Fruit fly (Drosophila melanogaster) whole organism, embryonic: Measurements from ENCODE around the gene CG32344.
A peak's percentile ranks its signal among the peaks of the same experiment; 100 is the strongest.

Source experiments
- CG10431 ChIP-seq: fragments of 200-800 bp; sonication (Bioruptor generic); optimal IDR thresholded peaks from 3 replicates; lab custom pipeline; 2018; ENCODE audit warnings: missing biosample characterization, mild to moderate bottlenecking, missing genetic modification characterization
- CG10979 ChIP-seq: fragments of 200-800 bp; sonication (Bioruptor generic); optimal IDR thresholded peaks from 2 replicates; lab custom pipeline; 2018; ENCODE audit warnings: missing biosample characterization, mild to moderate bottlenecking, missing genetic modification characterization, moderate library complexity
- CG11723 ChIP-seq: fragments of 200-800 bp; sonication (Bioruptor generic); optimal IDR thresholded peaks from 2 replicates; lab custom pipeline; 2017; ENCODE audit warnings: missing biosample characterization, mild to moderate bottlenecking, missing genetic modification characterization
- CG12219 ChIP-seq: fragments of 200-800 bp; sonication (Bioruptor generic); optimal IDR thresholded peaks from 3 replicates; lab custom pipeline; 2018; ENCODE audit warnings: missing biosample characterization, mild to moderate bottlenecking, missing genetic modification characterization
- CG12236 ChIP-seq: fragments of 200-800 bp; sonication (Bioruptor generic); optimal IDR thresholded peaks from 2 replicates; lab custom pipeline; 2016; ENCODE audit warnings: missing biosample characterization, missing genetic modification characterization
- CG12769 ChIP-seq: fragments of 200-800 bp; sonication (Bioruptor generic); optimal IDR thresholded peaks from 2 replicates; lab custom pipeline; 2019; ENCODE audit warnings: missing biosample characterization, mild to moderate bottlenecking, missing genetic modification characterization, moderate library complexity
- CG17829 ChIP-seq: fragments of 200-800 bp; optimal IDR thresholded peaks from 2 replicates; lab custom pipeline; 2019; ENCODE audit warnings: missing biosample characterization, mild to moderate bottlenecking, missing genetic modification characterization, moderate library complexity
- CG17912 ChIP-seq: fragments of 200-800 bp; sonication (Bioruptor generic); optimal IDR thresholded peaks from 2 replicates; lab custom pipeline; 2018; ENCODE audit warnings: missing biosample characterization, mild to moderate bottlenecking, missing genetic modification characterization
- CG2116 ChIP-seq: fragments of 200-800 bp; sonication (Bioruptor generic); optimal IDR thresholded peaks from 3 replicates; lab custom pipeline; 2018; ENCODE audit warnings: missing biosample characterization, mild to moderate bottlenecking, missing genetic modification characterization
- CG30403 ChIP-seq: fragments of 200-800 bp; sonication (Bioruptor generic); optimal IDR thresholded peaks from 3 replicates; lab custom pipeline; 2016; ENCODE audit warnings: missing biosample characterization, missing genetic modification characterization
- CG31441 ChIP-seq: fragments of 200-800 bp; sonication (Bioruptor generic); IDR thresholded peaks from 2 replicates; pipeline ENCODE4 v1.3.6; 2022; ENCODE audit warnings: missing biosample characterization, missing genetic modification characterization
- CG32772 ChIP-seq: fragments of 200-800 bp; sonication (Bioruptor generic); IDR thresholded peaks from 2 replicates; pipeline ENCODE4 v1.3.6; 2022; ENCODE audit warnings: missing biosample characterization, missing genetic modification characterization
- CG34376 ChIP-seq: fragments of 200-800 bp; sonication (Bioruptor generic); optimal IDR thresholded peaks from 2 replicates; lab custom pipeline; 2018; ENCODE audit warnings: missing biosample characterization, mild to moderate bottlenecking, missing genetic modification characterization
- CG3847 ChIP-seq: fragments of 200-800 bp; sonication (Bioruptor generic); IDR thresholded peaks from 2 replicates; pipeline ENCODE4 v1.3.6; 2022; ENCODE audit warnings: missing biosample characterization, missing genetic modification characterization
- CG3995 ChIP-seq: fragments of 200-800 bp; sonication (Bioruptor generic); optimal IDR thresholded peaks from 3 replicates; lab custom pipeline; 2016; ENCODE audit warnings: missing biosample characterization, missing genetic modification characterization
- CG4360 ChIP-seq: fragments of 200-800 bp; sonication (Bioruptor generic); IDR thresholded peaks from 2 replicates; pipeline ENCODE4 v1.3.6; 2022; ENCODE audit warnings: missing biosample characterization, missing genetic modification characterization
- CG4617 ChIP-seq: fragments of 200-800 bp; sonication (Bioruptor generic); optimal IDR thresholded peaks from 3 replicates; lab custom pipeline; 2016; ENCODE audit warnings: missing biosample characterization, missing genetic modification characterization, borderline replicate concordance
- CG5180 ChIP-seq: fragments of 200-800 bp; sonication (Bioruptor generic); optimal IDR thresholded peaks from 3 replicates; lab custom pipeline; 2017; ENCODE audit warnings: missing biosample characterization, missing genetic modification characterization, mild to moderate bottlenecking, moderate library complexity, missing genetic modification reagents
- CG6175 ChIP-seq: fragments of 200-800 bp; sonication (Bioruptor generic); IDR thresholded peaks from 3 replicates; pipeline ENCODE4 v1.3.6; 2022; ENCODE audit warnings: missing biosample characterization, missing genetic modification characterization
- CG6791 ChIP-seq: fragments of 200-800 bp; sonication (Bioruptor generic); IDR thresholded peaks from 3 replicates; pipeline ENCODE4 v1.3.6; 2022; ENCODE audit warnings: missing biosample characterization, missing genetic modification characterization; ENCODE audit not compliant: partially characterized antibody
- Camta ChIP-seq: fragments of 200-800 bp; sonication (Bioruptor generic); optimal IDR thresholded peaks from 2 replicates; lab custom pipeline; 2016; ENCODE audit warnings: missing biosample characterization, missing genetic modification characterization
- Dip3 ChIP-seq: fragments of 200-800 bp; sonication (Bioruptor generic); optimal IDR thresholded peaks from 3 replicates; lab custom pipeline; 2016; ENCODE audit warnings: missing biosample characterization, missing genetic modification characterization
- ERR ChIP-seq: fragments of 200-800 bp; sonication (Bioruptor generic); optimal IDR thresholded peaks from 2 replicates; lab custom pipeline; 2016; ENCODE audit warnings: missing biosample characterization, missing genetic modification characterization
- HmgD ChIP-seq: fragments of 200-800 bp; sonication (Bioruptor generic); optimal IDR thresholded peaks from 3 replicates; lab custom pipeline; 2016; ENCODE audit warnings: missing biosample characterization, missing genetic modification characterization
- Optix ChIP-seq: fragments of 200-800 bp; sonication (Bioruptor generic); IDR thresholded peaks from 3 replicates; pipeline ENCODE4 v1.3.6; 2022; ENCODE audit warnings: missing biosample characterization, missing genetic modification characterization
- Six4 ChIP-seq: fragments of 200-800 bp; sonication (Bioruptor generic); optimal IDR thresholded peaks from 2 replicates; lab custom pipeline; 2016; ENCODE audit warnings: missing biosample characterization, missing genetic modification characterization
- Sox100B ChIP-seq: fragments of 200-800 bp; sonication (Bioruptor generic); optimal IDR thresholded peaks from 3 replicates; lab custom pipeline; 2018; ENCODE audit warnings: missing biosample characterization, mild to moderate bottlenecking, missing genetic modification characterization
- Stat92E ChIP-seq, 3 experiments: fragments of >200 bp in 2 of 3; fragments of 200-800 bp in 1 of 3; sonication (Bioruptor generic) in 1 of 3; optimal IDR thresholded peaks; 2 replicates each; lab custom pipeline; 2017 to 2019; ENCODE audit warnings: missing biosample characterization in 3 of 3, missing genetic modification characterization in 3 of 3, mild to moderate bottlenecking in 1 of 3, moderate library complexity in 1 of 3
- Xrp1 ChIP-seq: fragments of 200-800 bp; sonication (Bioruptor generic); IDR thresholded peaks from 2 replicates; pipeline ENCODE4 v1.3.6; 2022; ENCODE audit warnings: missing biosample characterization, missing genetic modification characterization
- aop ChIP-seq: fragments of 200-800 bp; sonication (Bioruptor generic); IDR thresholded peaks from 2 replicates; pipeline ENCODE4 v1.3.6; 2022; ENCODE audit warnings: missing biosample characterization, missing genetic modification characterization
- btn ChIP-seq: fragments of 200-800 bp; sonication (Bioruptor generic); optimal IDR thresholded peaks from 2 replicates; lab custom pipeline; 2016; ENCODE audit warnings: missing biosample characterization, missing genetic modification characterization
- caup ChIP-seq: fragments of 200-800 bp; sonication (Bioruptor generic); optimal IDR thresholded peaks from 3 replicates; lab custom pipeline; 2017; ENCODE audit warnings: missing biosample characterization, mild to moderate bottlenecking, missing genetic modification characterization, moderate library complexity; ENCODE audit not compliant: severe bottlenecking
- cwo ChIP-seq: fragments of 200-800 bp; sonication (Bioruptor generic); optimal IDR thresholded peaks from 3 replicates; lab custom pipeline; 2017; ENCODE audit warnings: missing biosample characterization, missing genetic modification characterization, mild to moderate bottlenecking, moderate library complexity, missing genetic modification reagents
- da ChIP-seq: fragments of 200-800 bp; sonication (Bioruptor generic); optimal IDR thresholded peaks from 2 replicates; lab custom pipeline; 2016; ENCODE audit warnings: missing biosample characterization, missing genetic modification characterization
- danr ChIP-seq: fragments of 200-800 bp; sonication (Bioruptor generic); IDR thresholded peaks from 2 replicates; pipeline ENCODE4 v1.3.6; 2022; ENCODE audit warnings: missing biosample characterization, missing genetic modification characterization
- dmrt11E ChIP-seq: fragments of 200-800 bp; sonication (Bioruptor generic); optimal IDR thresholded peaks from 3 replicates; lab custom pipeline; 2018; ENCODE audit warnings: missing biosample characterization, mild to moderate bottlenecking, missing genetic modification characterization, moderate library complexity
- esg ChIP-seq: fragments of 200-800 bp; sonication (Bioruptor generic); conservative IDR thresholded peaks from 2 replicates; pipeline ENCODE4 v1.3.6; 2022; ENCODE audit warnings: missing biosample characterization, missing genetic modification characterization
- fd96Cb ChIP-seq: fragments of 200-800 bp; sonication (Bioruptor generic); optimal IDR thresholded peaks from 2 replicates; lab custom pipeline; 2018; ENCODE audit warnings: missing biosample characterization, mild to moderate bottlenecking, missing genetic modification characterization, moderate library complexity
- gcm2 ChIP-seq: fragments of 200-800 bp; sonication (Bioruptor generic); optimal IDR thresholded peaks from 2 replicates; lab custom pipeline; 2016; ENCODE audit warnings: missing biosample characterization, missing genetic modification characterization
- grau ChIP-seq: fragments of 200-800 bp; optimal IDR thresholded peaks from 3 replicates; lab custom pipeline; 2019; ENCODE audit warnings: missing biosample characterization, mild to moderate bottlenecking, missing genetic modification characterization, moderate library complexity
- her ChIP-seq: fragments of 200-800 bp; sonication (Bioruptor generic); optimal IDR thresholded peaks from 2 replicates; lab custom pipeline; 2016; ENCODE audit warnings: missing biosample characterization, missing genetic modification characterization
- hkb ChIP-seq, 2 experiments: fragments of 200-800 bp in 1 of 2; fragments of >200 bp in 1 of 2; sonication (Bioruptor generic) in 1 of 2; IDR thresholded peaks in 1 of 2; optimal IDR thresholded peaks in 1 of 2; 2 replicates each; pipeline versions ENCODE4 v1.3.6 to Lab custom; 2017 to 2022; ENCODE audit warnings: missing biosample characterization in 1 of 2, missing genetic modification characterization in 1 of 2
- lab ChIP-seq: fragments of 200-800 bp; sonication (Bioruptor generic); optimal IDR thresholded peaks from 3 replicates; lab custom pipeline; 2017; ENCODE audit warnings: missing biosample characterization, missing genetic modification characterization, mild to moderate bottlenecking, moderate library complexity, missing genetic modification reagents
- pzg ChIP-seq: fragments of 200-800 bp; sonication (Bioruptor generic); optimal IDR thresholded peaks from 3 replicates; lab custom pipeline; 2018; ENCODE audit warnings: missing biosample characterization, mild to moderate bottlenecking, missing genetic modification characterization, moderate library complexity
- seq ChIP-seq: fragments of 200-800 bp; sonication (Bioruptor generic); IDR thresholded peaks from 2 replicates; pipeline ENCODE4 v1.3.6; 2022; ENCODE audit warnings: missing biosample characterization, missing genetic modification characterization
- slp2 ChIP-seq: fragments of 200-800 bp; sonication (Bioruptor generic); optimal IDR thresholded peaks from 2 replicates; lab custom pipeline; 2016; ENCODE audit warnings: missing biosample characterization, missing genetic modification characterization
- ssp ChIP-seq: fragments of 200-800 bp; sonication (Bioruptor generic); IDR thresholded peaks from 2 replicates; pipeline ENCODE4 v1.3.6; 2022; ENCODE audit warnings: missing biosample characterization, missing genetic modification characterization
- wdn ChIP-seq: fragments of 200-800 bp; sonication (Bioruptor generic); IDR thresholded peaks from 2 replicates; pipeline ENCODE4 v1.3.6; 2022; ENCODE audit warnings: missing biosample characterization, missing genetic modification characterization

CG32344 gene

dm6 chr3L:319145-320009 is 5.1 kb downstream of the CG32344 start, which contains the start of gene fwd (continued):
- TF ChIP-seq CG6791 (peak; percentile 54; the same call in 1 of the 3 replicates), cwo (GFP tag; lab: Kevin White, UChicago) (peak; percentile 19), CG4617 (peak; percentile 58), wdn (GFP tag; lab: Robert Waterston, UW) (no peak), CG6175 (GFP tag; lab: Robert Waterston, UW) (no peak), CG31441 (GFP tag; lab: Robert Waterston, UW) (peak; percentile 32; the same call in 1 of the 2 replicates), CG17912 (GFP tag; lab: Kevin White, UChicago) (peak; percentile 6), CG5180 (no peak), seq (GFP tag; lab: Robert Waterston, UW) (no peak; the same call in 1 of the 2 replicates), esg (GFP tag; lab: Robert Waterston, UW) (no peak), CG12219 (GFP tag; lab: Kevin White, UChicago) (peak; percentile 15), CG12769 (tag; lab: Kevin White, UChicago) (peak; percentile 31), her (peak; percentile 100), CG12236 (GFP tag; lab: Kevin White, UChicago) (no peak), CG17829 (peak; percentile 70), danr (GFP tag; lab: Robert Waterston, UW) (no peak), Dip3 (GFP tag; lab: Kevin White, UChicago) (no peak), CG2116 (GFP tag; lab: Kevin White, UChicago) (peak; percentile 74), hkb (optimal IDR thresholded peaks at IDR 0.05; lab: Kevin White, UChicago) (no peak), hkb (GFP tag; IDR thresholded peaks at IDR 0.05; lab: Robert Waterston, UW) (no peak), pzg (peak; percentile 96), gcm2 (GFP tag; lab: Kevin White, UChicago) (no peak), CG34376 (GFP tag; lab: Kevin White, UChicago) (peak; percentile 21), CG32772 (GFP tag; lab: Robert Waterston, UW) (no peak), CG3847 (GFP tag; lab: Robert Waterston, UW) (peak; percentile 69), dmrt11E (peak; percentile 10), grau (peak; percentile 46), ERR (GFP tag; lab: Kevin White, UChicago) (peak; percentile 32), HmgD (peak; percentile 85), CG30403 (no peak), Six4 (GFP tag; lab: Kevin White, UChicago) (no peak), lab (GFP tag; lab: Kevin White, UChicago) (no peak), aop (0 out of 2 replicates have a peak, but pooled peaks have one; percentile 4), CG10431 (GFP tag; lab: Kevin White, UChicago) (no peak), Camta (GFP tag; lab: Kevin White, UChicago) (peak; percentile 18), Optix (GFP tag; lab: Robert Waterston, UW) (no peak), btn (no peak), CG10979 (tag; lab: Kevin White, UChicago) (peak; percentile 25), ssp (GFP tag; lab: Robert Waterston, UW) (peak; percentile 15; the same call in 1 of the 2 replicates), CG4360 (GFP tag; lab: Robert Waterston, UW) (peak; percentile 76), Sox100B (GFP tag; lab: Kevin White, UChicago) (no peak), fd96Cb (no peak), CG3995 (GFP tag; lab: Kevin White, UChicago) (peak; percentile 30), Stat92E (GFP tag; optimal IDR thresholded peaks at IDR 0.05; lab: Kevin White, UChicago) (peak in 1 of 3 experiments; percentile 55), Xrp1 (GFP tag; lab: Robert Waterston, UW) (peak; percentile 13; the same call in 1 of the 2 replicates), CG11723 (GFP tag; lab: Kevin White, UChicago) (no peak), slp2 (no peak), caup (GFP tag; lab: Kevin White, UChicago) (peak; percentile 59), da (GFP tag; lab: Kevin White, UChicago) (no peak)
